Worm (Caenorhabditis elegans): ENCODE results near the gene ZC376.8.

The ZC376.8 gene

ce11 chrV:14156468-14156867 is 23.6 kb upstream of the ZC376.8 start, which contains the start of gene AH10.2:
TSS of gene AH10.2 (plus strand) at chrV:14156768.
- TF ChIP-seq unc-62 (GFP tag; optimal IDR thresholded peaks at IDR 0.05 in 1 of 2) (peak in 1 of 2 experiments; percentile 64), unc-62 (tag; optimal IDR thresholded peaks at IDR 0.05) (no peak), nhr-48 (tag; optimal IDR thresholded peaks at IDR 0.05) (no peak)

- peak; percentile 10 for TF ChIP-seq nhr-77 (tag; optimal IDR thresholded peaks at IDR 0.05)
- TF ChIP-seq daf-16 (GFP tag; optimal IDR thresholded peaks at IDR 0.05), result no peak
- TF ChIP-seq daf-16 (tag; optimal IDR thresholded peaks at IDR 0.05), result peak; percentile 66
- TF ChIP-seq T20F7.1 (GFP tag; optimal IDR thresholded peaks at IDR 0.05), result no peak
- no peak for TF ChIP-seq mdl-1 (tag; optimal IDR thresholded peaks at IDR 0.05)
- TF ChIP-seq pqm-1 (tag; optimal IDR thresholded peaks at IDR 0.05), result peak; percentile 48
- TF ChIP-seq hlh-30 (tag; optimal IDR thresholded peaks at IDR 0.05; ENCODE audit: insufficient read depth), result peak; percentile 1
- no peak for TF ChIP-seq ceh-32 (tag; optimal IDR thresholded peaks at IDR 0.05; ENCODE audit: poor library complexity)
- TF ChIP-seq dmd-6 (GFP tag; IDR thresholded peaks at IDR 0.05), result 0 out of 2 replicates have a peak, but pooled peaks have one; percentile 17
- TF ChIP-seq dve-1 (tag; optimal IDR thresholded peaks at IDR 0.05; ENCODE audit: insufficient read depth), result peak; percentile 12
- TF ChIP-seq nhr-28 (tag; optimal IDR thresholded peaks at IDR 0.05), result peak; percentile 59
Measured at ce11 chrV:14160698-14161097, 19.3 kb upstream of the ZC376.8 start, which contains the start of gene cest-1.2. TSS of gene cest-1.2 (minus strand) at chrV:14160862.

- TF ChIP-seq egl-27 (tag; optimal IDR thresholded peaks at IDR 0.05) (no peak), nhr-28 (tag; optimal IDR thresholded peaks at IDR 0.05) (peak; percentile 65), unc-39 (tag; optimal IDR thresholded peaks at IDR 0.05) (no peak), ztf-11 (tag; optimal IDR thresholded peaks at IDR 0.05) (no peak), hif-1 (tag; optimal IDR thresholded peaks at IDR 0.05) (no peak), zfp-3 (GFP tag; conservative IDR thresholded peaks at IDR 0.05) (no peak), ceh-82 (tag; optimal IDR thresholded peaks at IDR 0.05) (no peak), T20F7.1 (GFP tag; optimal IDR thresholded peaks at IDR 0.05) (no peak), dpl-1 (GFP tag; optimal IDR thresholded peaks at IDR 0.05) (no peak), F10B5.3 (tag; optimal IDR thresholded peaks at IDR 0.05) (no peak), sdz-12 (GFP tag; optimal IDR thresholded peaks at IDR 0.05) (no peak), dve-1 (tag; optimal IDR thresholded peaks at IDR 0.05; ENCODE audit: insufficient read depth) (peak; percentile 58), ceh-28 (tag; optimal IDR thresholded peaks at IDR 0.05) (no peak), aha-1 (tag) (no peak), ceh-44 (GFP tag; IDR thresholded peaks at IDR 0.05) (no peak), daf-16 (GFP tag; optimal IDR thresholded peaks at IDR 0.05) (no peak), daf-16 (tag; optimal IDR thresholded peaks at IDR 0.05) (peak; percentile 33), nhr-6 (tag; optimal IDR thresholded peaks at IDR 0.05) (no peak), daf-8 (GFP tag; IDR thresholded peaks at IDR 0.05) (no peak), ctbp-1 (GFP tag; IDR thresholded peaks at IDR 0.05) (no peak)
Measured at ce11 chrV:14162959-14163548, 17.0 kb upstream of the ZC376.8 start, which contains the start of gene srd-26. TSS of gene srd-26 (minus strand) at chrV:14163009.

- no peak for TF ChIP-seq nhr-6 (tag; optimal IDR thresholded peaks at IDR 0.05)
- no peak for TF ChIP-seq daf-16 (GFP tag; optimal IDR thresholded peaks at IDR 0.05)
- peak; percentile 95 for TF ChIP-seq daf-16 (tag; optimal IDR thresholded peaks at IDR 0.05)
- peak; percentile 42 for TF ChIP-seq nhr-28 (tag; optimal IDR thresholded peaks at IDR 0.05)
- TF ChIP-seq F37D6.2 (tag; optimal IDR thresholded peaks at IDR 0.05), result no peak
Measured at ce11 chrV:14165745-14166144, 14.3 kb upstream of the ZC376.8 start.

- no peak for TF ChIP-seq T26A8.4 (GFP tag; IDR thresholded peaks at IDR 0.05)
- TF ChIP-seq lim-7 (GFP tag; IDR thresholded peaks at IDR 0.05), result no peak
- no peak for TF ChIP-seq zip-11 (GFP tag; IDR thresholded peaks at IDR 0.05)
- TF ChIP-seq tra-1 (GFP tag; IDR thresholded peaks at IDR 0.05), result no peak
- TF ChIP-seq ceh-32 (tag; optimal IDR thresholded peaks at IDR 0.05; ENCODE audit: poor library complexity), result no peak
- no peak for TF ChIP-seq saeg-2 (GFP tag; IDR thresholded peaks at IDR 0.05)
- no peak for TF ChIP-seq nhr-10 (tag; optimal IDR thresholded peaks at IDR 0.05)
- no peak for TF ChIP-seq skn-1 (tag; optimal IDR thresholded peaks at IDR 0.05)
- TF ChIP-seq nhr-28 (tag; optimal IDR thresholded peaks at IDR 0.05), result no peak
- no peak for TF ChIP-seq F10B5.3 (tag; optimal IDR thresholded peaks at IDR 0.05)
- no peak for TF ChIP-seq T20F7.1 (GFP tag; optimal IDR thresholded peaks at IDR 0.05)
- TF ChIP-seq Y105C5A.15 (GFP tag; IDR thresholded peaks at IDR 0.05), result no peak
- TF ChIP-seq daf-16 (GFP tag; optimal IDR thresholded peaks at IDR 0.05), result no peak
- TF ChIP-seq daf-16 (tag; optimal IDR thresholded peaks at IDR 0.05), result no peak
- TF ChIP-seq dmd-9 (GFP tag; IDR thresholded peaks at IDR 0.05), result no peak
- TF ChIP-seq attf-4 (tag; optimal IDR thresholded peaks at IDR 0.05), result no peak
Measured at ce11 chrV:14166630-14167029, 13.4 kb upstream of the ZC376.8 start, which contains the start of gene cest-1.1. TSS of gene cest-1.1 (minus strand) at chrV:14166730.
